Comparison of ENCODE assay signal across 4 fruit fly cellular contexts in the genomic region with DNA sequence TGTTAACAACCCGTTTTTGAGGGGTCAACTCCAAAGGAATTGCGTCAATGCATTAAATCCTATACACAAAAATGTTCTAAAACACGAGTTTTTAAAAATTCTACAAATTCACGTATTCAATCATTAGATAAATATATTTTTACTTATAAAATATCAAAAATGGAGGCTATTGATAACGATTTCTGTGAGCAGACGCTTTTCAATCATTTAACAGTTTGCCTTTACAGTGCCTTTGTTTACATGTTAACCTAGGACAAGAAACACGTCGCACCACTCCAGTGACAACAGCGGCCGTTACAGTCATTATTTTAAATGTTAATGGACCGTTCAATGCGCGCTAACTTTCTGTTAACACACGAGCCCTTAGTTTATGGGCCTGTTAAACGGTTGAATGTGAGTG.
TF ChIP-seq lines count a peak whose summit lies in the region.

No protein-coding gene starts in this region.

- no peak for TF ChIP-seq CTCF in whole organism, embryonic (GFP tag; optimal IDR thresholded peaks at IDR 0.05; lab: Kevin White, UChicago)

TF ChIP-seq in whole organism, adult, 20 proteins besides CTCF, POLR2A, EP300 and RAD21:
- TF ChIP-seq kay (GFP tag; lab: Kevin White, UChicago; ENCODE audit: borderline replicate concordance) (peak; percentile 67), toe (GFP tag; optimal IDR thresholded peaks at IDR 0.05; lab: Kevin White, UChicago) (no peak), CG14711 (tag; optimal IDR thresholded peaks at IDR 0.05; lab: Kevin White, UChicago) (no peak)
TF ChIP-seq in whole organism, adult: peak in this region for 1.

TF ChIP-seq in whole organism, embryonic, 481 proteins besides CTCF, POLR2A, EP300 and RAD21:
- TF ChIP-seq run (tag; optimal IDR thresholded peaks at IDR 0.05; lab: Kevin White, UChicago) (no peak), trh (GFP tag; optimal IDR thresholded peaks at IDR 0.05; lab: Kevin White, UChicago) (no peak), CG18011 (GFP tag; optimal IDR thresholded peaks at IDR 0.05; lab: Kevin White, UChicago) (no peak), CG15601 (tag; optimal IDR thresholded peaks at IDR 0.05; lab: Kevin White, UChicago) (peak; percentile 100), abd-A (tag; optimal IDR thresholded peaks at IDR 0.05; lab: Kevin White, UChicago) (peak; percentile 70), crc (GFP tag; optimal IDR thresholded peaks at IDR 0.05; lab: Kevin White, UChicago) (no peak), CG7745 (tag; optimal IDR thresholded peaks at IDR 0.05; lab: Kevin White, UChicago) (no peak), CG3281 (GFP tag; optimal IDR thresholded peaks at IDR 0.05; lab: Kevin White, UChicago) (peak; percentile 2), CG17385 (GFP tag; optimal IDR thresholded peaks at IDR 0.05; lab: Kevin White, UChicago) (peak; percentile 9), CG32532 (GFP tag; IDR thresholded peaks at IDR 0.05; lab: Robert Waterston, UW) (peak; percentile 7; the same call in 1 of the 2 replicates)

TF ChIP-seq in whole organism, prepupa, 60 proteins besides CTCF, POLR2A, EP300 and RAD21:
- TF ChIP-seq Hr4 (GFP tag; optimal IDR thresholded peaks at IDR 0.05; lab: Kevin White, UChicago) (no peak), Eip78C (GFP tag; lab: Kevin White, UChicago) (peak; percentile 78)

TF ChIP-seq in whole organism, wandering third instar larva, 38 proteins besides CTCF, POLR2A, EP300 and RAD21:
- TF ChIP-seq sv (GFP tag; optimal IDR thresholded peaks at IDR 0.05; lab: Kevin White, UChicago) (no peak), N (GFP tag; optimal IDR thresholded peaks at IDR 0.05; lab: Kevin White, UChicago) (no peak), GATAd (GFP tag; optimal IDR thresholded peaks at IDR 0.05; lab: Kevin White, UChicago) (no peak), Hr83 (GFP tag; optimal IDR thresholded peaks at IDR 0.05; lab: Kevin White, UChicago; ENCODE audit: poor library complexity, severe bottlenecking) (no peak), sage (GFP tag; optimal IDR thresholded peaks at IDR 0.05; lab: Kevin White, UChicago) (no peak), CrebA (GFP tag; optimal IDR thresholded peaks at IDR 0.05; lab: Kevin White, UChicago; ENCODE audit: borderline replicate concordance) (peak; percentile 26), Dif (GFP tag; optimal IDR thresholded peaks at IDR 0.05; lab: Kevin White, UChicago; ENCODE audit: partially characterized antibody) (no peak), dsf (GFP tag; optimal IDR thresholded peaks at IDR 0.05; lab: Kevin White, UChicago; ENCODE audit: borderline replicate concordance) (no peak)
